Worm (Caenorhabditis elegans): Measurements from ENCODE around the gene F46G10.1.

Gene F46G10.1

DNA sequence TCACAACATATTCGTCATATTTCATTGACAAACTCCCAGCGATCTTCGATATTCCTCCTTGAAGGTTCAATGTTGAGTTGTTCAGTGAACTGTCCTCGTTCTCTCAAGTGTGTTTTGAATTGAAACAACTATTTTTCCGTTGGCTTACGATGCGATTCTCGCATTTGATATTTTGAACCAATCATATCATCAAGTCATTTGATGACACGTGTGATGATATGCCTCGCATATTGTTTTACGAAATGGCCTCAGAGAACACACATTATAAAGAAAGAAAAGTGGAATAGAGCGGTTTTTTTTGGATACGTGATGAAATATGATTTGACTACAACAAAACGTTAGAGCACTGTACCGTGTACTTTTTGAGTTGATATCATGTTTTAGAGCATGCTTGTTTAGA, 36.9 kb upstream of the F46G10.1 start:
- TF ChIP-seq lin-11 (tag; optimal IDR thresholded peaks at IDR 0.05) (no peak), ztf-1 (GFP tag; conservative IDR thresholded peaks at IDR 0.05) (no peak), F13H6.1 (tag; optimal IDR thresholded peaks at IDR 0.05) (peak; percentile 46), lsy-2 (tag; optimal IDR thresholded peaks at IDR 0.05) (peak in 1 of 2 experiments; percentile 73), unc-62 (GFP tag; optimal IDR thresholded peaks at IDR 0.05) (no peak), ZK546.5 (tag; optimal IDR thresholded peaks at IDR 0.05) (no peak), mab-5 (tag; optimal IDR thresholded peaks at IDR 0.05) (no peak), lin-13 (GFP tag; optimal IDR thresholded peaks at IDR 0.05) (no peak), dmd-4 (tag; optimal IDR thresholded peaks at IDR 0.05) (no peak), mbf-1 (tag; optimal IDR thresholded peaks at IDR 0.05) (no peak), nhr-10 (tag; optimal IDR thresholded peaks at IDR 0.05) (no peak), gmeb-1 (tag; optimal IDR thresholded peaks at IDR 0.05) (peak; percentile 51), C34F6.9 (tag; optimal IDR thresholded peaks at IDR 0.05) (peak; percentile 55), zag-1 (tag; optimal IDR thresholded peaks at IDR 0.05) (no peak), sma-3 (GFP tag; optimal IDR thresholded peaks at IDR 0.05) (peak; percentile 86), fos-1 (tag; optimal IDR thresholded peaks at IDR 0.05) (peak; percentile 33), crh-2 (tag; optimal IDR thresholded peaks at IDR 0.05) (peak; percentile 93), nhr-6 (tag; optimal IDR thresholded peaks at IDR 0.05) (peak; percentile 79), blmp-1 (tag; optimal IDR thresholded peaks at IDR 0.05; ENCODE audit: insufficient read depth) (peak; percentile 72), mdl-1 (tag; optimal IDR thresholded peaks at IDR 0.05) (peak in 1 of 2 experiments; percentile 39), ztf-4 (tag; optimal IDR thresholded peaks at IDR 0.05) (peak; percentile 32), nhr-129 (tag; optimal IDR thresholded peaks at IDR 0.05) (peak; percentile 96), sma-9 (GFP tag; optimal IDR thresholded peaks at IDR 0.05) (peak; percentile 95), sma-9 (tag; optimal IDR thresholded peaks at IDR 0.05) (no peak), elt-3 (tag; optimal IDR thresholded peaks at IDR 0.05) (no peak), nhr-21 (tag; optimal IDR thresholded peaks at IDR 0.05) (peak; percentile 94), skn-1 (tag; optimal IDR thresholded peaks at IDR 0.05) (peak; percentile 26)

DNA sequence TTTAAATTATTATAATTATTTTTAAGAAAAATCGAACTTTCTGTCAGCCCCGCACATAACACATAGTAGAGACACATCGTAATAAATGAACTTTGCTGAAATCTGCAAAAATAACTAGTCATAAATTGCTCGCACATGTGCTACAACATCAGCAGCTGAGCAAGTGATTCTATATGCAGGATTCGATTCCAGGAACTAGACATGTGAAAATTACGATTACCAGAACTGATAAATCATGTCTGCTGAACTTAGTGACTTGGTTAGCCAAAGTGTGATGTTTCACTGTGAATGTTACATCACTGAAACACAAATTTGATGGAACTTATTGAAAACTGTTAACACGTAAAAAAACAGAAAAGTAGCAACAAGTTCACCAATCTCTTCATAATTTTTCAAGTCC, 35.7 kb upstream of the F46G10.1 start:
- peak; percentile 8 for TF ChIP-seq sma-9 (GFP tag; optimal IDR thresholded peaks at IDR 0.05)
- TF ChIP-seq sma-9 (tag; optimal IDR thresholded peaks at IDR 0.05): no peak
- no peak for TF ChIP-seq crh-2 (tag; optimal IDR thresholded peaks at IDR 0.05)

DNA sequence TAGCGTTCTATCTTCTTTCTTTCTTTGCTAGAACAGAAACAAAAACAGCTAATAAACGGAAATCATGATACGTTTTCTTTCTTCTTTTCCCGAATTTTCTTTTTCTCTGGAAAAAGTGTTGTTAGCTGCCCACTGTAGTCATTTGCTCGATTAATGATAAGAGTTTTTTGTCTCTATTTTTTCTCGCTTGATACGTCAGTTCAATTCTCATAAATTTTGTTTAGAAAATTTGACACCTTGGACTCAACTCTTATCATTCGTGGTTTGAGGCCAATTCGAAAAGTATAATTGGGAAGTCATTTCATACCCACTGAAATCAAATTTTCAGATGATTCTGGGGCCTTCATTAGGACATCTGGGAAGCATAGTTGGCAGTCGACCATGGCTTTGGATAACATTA, 30.3 kb upstream of the F46G10.1 start:
- TF ChIP-seq fos-1 (tag; optimal IDR thresholded peaks at IDR 0.05): peak; percentile 27
- TF ChIP-seq ceh-82 (tag; optimal IDR thresholded peaks at IDR 0.05): no peak

DNA sequence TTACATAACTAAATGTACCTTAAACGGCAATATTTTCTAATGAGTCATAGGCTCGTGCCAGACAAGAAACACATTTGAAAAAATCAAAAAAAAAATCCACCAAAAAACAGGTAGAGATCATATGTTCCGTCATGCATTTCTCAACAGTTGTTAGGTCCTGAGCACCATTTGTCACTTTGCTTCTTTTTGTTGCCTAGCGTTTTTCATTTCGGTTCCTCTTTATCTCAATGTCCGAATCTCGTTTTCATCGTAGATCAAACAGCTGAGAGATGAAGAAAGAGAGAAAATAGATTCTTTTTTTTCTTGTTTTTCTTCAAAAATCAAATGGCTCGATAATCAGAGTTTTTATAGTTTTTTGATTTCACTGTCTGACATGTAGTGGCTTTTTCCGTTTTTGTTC, 29.4 kb upstream of the F46G10.1 start:
- TF ChIP-seq nhr-129 (tag; optimal IDR thresholded peaks at IDR 0.05) (peak; percentile 69), sem-4 (tag; optimal IDR thresholded peaks at IDR 0.05) (peak; percentile 29), egl-27 (tag; optimal IDR thresholded peaks at IDR 0.05) (no peak), mdl-1 (tag; optimal IDR thresholded peaks at IDR 0.05) (no peak), ztf-11 (tag; optimal IDR thresholded peaks at IDR 0.05) (no peak), C34F6.9 (tag; optimal IDR thresholded peaks at IDR 0.05) (peak; percentile 35), dmd-4 (tag; optimal IDR thresholded peaks at IDR 0.05) (no peak), lsy-2 (tag; optimal IDR thresholded peaks at IDR 0.05) (peak in 1 of 2 experiments; percentile 45), F13H6.1 (tag; optimal IDR thresholded peaks at IDR 0.05) (peak; percentile 73), sma-9 (GFP tag; optimal IDR thresholded peaks at IDR 0.05) (peak; percentile 77), sma-9 (tag; optimal IDR thresholded peaks at IDR 0.05) (no peak)

DNA sequence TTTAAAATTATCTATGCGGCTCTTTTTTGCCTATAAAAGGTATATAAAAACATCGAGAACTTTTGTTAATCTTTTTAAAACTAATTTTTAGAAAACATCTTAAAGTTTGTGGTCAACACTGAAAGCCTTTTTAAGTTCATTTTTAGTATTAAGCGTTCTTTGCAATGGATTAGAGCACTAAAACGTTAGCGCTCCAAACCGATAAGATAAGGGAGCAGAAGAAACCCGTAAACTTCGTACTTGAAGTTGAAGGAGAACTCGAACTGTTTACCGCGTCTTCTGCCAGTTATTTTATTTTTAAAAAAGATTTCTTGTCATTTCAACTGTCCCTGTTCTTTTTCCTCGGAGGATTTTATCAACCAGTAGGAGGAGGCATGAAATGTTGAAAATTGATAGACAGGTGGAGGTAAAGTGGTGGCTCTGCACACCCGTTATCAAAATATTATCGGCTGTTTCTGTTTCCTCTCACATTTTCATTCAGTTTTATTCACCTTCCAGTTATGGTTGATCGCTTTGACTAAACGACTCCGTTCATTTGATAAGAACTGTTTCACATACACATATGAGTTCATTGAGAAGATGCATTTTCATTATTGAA, 27.6 kb upstream of the F46G10.1 start:
- no peak for TF ChIP-seq mdl-1 (tag; optimal IDR thresholded peaks at IDR 0.05)
- TF ChIP-seq nhr-129 (tag; optimal IDR thresholded peaks at IDR 0.05): no peak
- TF ChIP-seq lin-13 (GFP tag; optimal IDR thresholded peaks at IDR 0.05): no peak
- TF ChIP-seq nhr-237 (tag; optimal IDR thresholded peaks at IDR 0.05): no peak
- TF ChIP-seq nhr-12 (tag; optimal IDR thresholded peaks at IDR 0.05): no peak
- TF ChIP-seq fos-1 (tag; optimal IDR thresholded peaks at IDR 0.05): peak; percentile 28

Measured in whole organism, L2 larva.